Worm (Caenorhabditis elegans): ENCODE measurements around the gene F54C9.3.

Gene F54C9.3

DNA sequence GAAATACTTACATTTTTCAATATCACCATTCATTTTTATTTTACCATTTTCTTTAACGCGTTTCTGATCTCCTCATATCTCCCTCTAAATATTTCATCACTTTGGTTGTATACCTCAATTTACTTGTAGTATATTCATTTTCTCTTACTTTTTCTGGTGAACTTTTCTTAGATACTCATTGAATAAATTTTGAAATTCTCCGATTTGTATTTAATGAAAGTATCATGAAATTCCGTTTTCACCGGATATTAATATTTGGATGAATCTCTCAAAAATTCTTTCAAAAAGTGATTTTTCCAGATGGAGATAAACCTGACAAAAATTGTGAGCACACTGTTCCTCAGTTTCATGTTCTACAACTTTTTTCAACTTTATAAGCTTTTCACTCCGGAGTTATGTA, 48.4 kb downstream of the F54C9.3 start, which contains the start of gene T13H5.8:
TSS of gene T13H5.8 (plus strand) at position 301 of the 400 bp plus-strand sequence.
- TF ChIP-seq pqm-1 (tag; optimal IDR thresholded peaks at IDR 0.05) (no peak), F13H6.1 (tag; optimal IDR thresholded peaks at IDR 0.05) (no peak), tbx-7 (tag; optimal IDR thresholded peaks at IDR 0.05) (no peak), ttx-3 (tag; optimal IDR thresholded peaks at IDR 0.05) (no peak), pros-1 (tag; optimal IDR thresholded peaks at IDR 0.05) (no peak), sox-2 (GFP tag; IDR thresholded peaks at IDR 0.05) (no peak), ceh-2 (tag; optimal IDR thresholded peaks at IDR 0.05) (no peak), syd-9 (tag; optimal IDR thresholded peaks at IDR 0.05) (no peak), odd-2 (tag; optimal IDR thresholded peaks at IDR 0.05) (no peak), ceh-14 (tag; optimal IDR thresholded peaks at IDR 0.05) (no peak)

DNA sequence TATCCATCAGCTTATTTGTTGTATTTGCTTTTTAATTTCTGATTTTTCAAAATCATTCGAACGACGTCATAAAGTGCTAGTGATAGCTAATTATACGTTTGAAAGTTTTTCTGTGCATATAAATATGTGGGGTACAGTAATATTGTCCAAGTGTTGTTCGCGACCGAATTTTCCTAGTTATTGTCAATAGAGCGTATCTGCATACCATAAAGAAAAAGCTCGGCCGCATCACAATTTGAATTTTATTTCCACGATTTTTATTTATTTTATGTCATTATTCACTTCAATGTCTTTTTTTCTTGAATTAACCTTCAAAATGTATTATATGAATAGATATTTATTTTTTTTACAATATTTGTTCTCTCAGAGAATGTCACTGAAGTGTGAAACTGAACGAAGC, 49.9 kb downstream of the F54C9.3 start, which contains the start of gene rnh-2:
TSS of gene rnh-2 (plus strand) at position 368 of the 400 bp plus-strand sequence.
- TF ChIP-seq ceh-14 (tag; optimal IDR thresholded peaks at IDR 0.05) (peak; percentile 39), ref-2 (tag; optimal IDR thresholded peaks at IDR 0.05) (peak; percentile 52), ceh-48 (tag; optimal IDR thresholded peaks at IDR 0.05) (no peak), ceh-2 (tag; optimal IDR thresholded peaks at IDR 0.05) (peak; percentile 80), pax-1 (tag; optimal IDR thresholded peaks at IDR 0.05) (no peak), eyg-1 (tag; optimal IDR thresholded peaks at IDR 0.05) (no peak), K02D7.2 (tag; optimal IDR thresholded peaks at IDR 0.05) (no peak), pat-9 (tag; optimal IDR thresholded peaks at IDR 0.05) (no peak), gmeb-2 (tag; optimal IDR thresholded peaks at IDR 0.05) (no peak), zip-5 (tag; optimal IDR thresholded peaks at IDR 0.05) (peak; percentile 56), unc-86 (tag; optimal IDR thresholded peaks at IDR 0.05) (no peak), pag-3 (tag; optimal IDR thresholded peaks at IDR 0.05; ENCODE audit: borderline replicate concordance) (no peak), Y22D7AL.16 (tag; optimal IDR thresholded peaks at IDR 0.05) (no peak), fax-1 (tag; optimal IDR thresholded peaks at IDR 0.05) (no peak), unc-42 (tag; optimal IDR thresholded peaks at IDR 0.05) (peak; percentile 29), ceh-9 (tag; optimal IDR thresholded peaks at IDR 0.05) (no peak), rnt-1 (tag; optimal IDR thresholded peaks at IDR 0.05) (no peak), lin-11 (tag; optimal IDR thresholded peaks at IDR 0.05) (no peak), ceh-6 (GFP tag; optimal IDR thresholded peaks at IDR 0.05) (no peak), pros-1 (tag; optimal IDR thresholded peaks at IDR 0.05) (no peak), dve-1 (tag; optimal IDR thresholded peaks at IDR 0.05) (peak; percentile 13), pqm-1 (tag; optimal IDR thresholded peaks at IDR 0.05) (no peak), ceh-18 (tag; optimal IDR thresholded peaks at IDR 0.05) (no peak), ttx-3 (tag; optimal IDR thresholded peaks at IDR 0.05) (no peak), syd-9 (tag; optimal IDR thresholded peaks at IDR 0.05) (no peak), ahr-1 (tag; optimal IDR thresholded peaks at IDR 0.05) (no peak), ceh-31 (tag; optimal IDR thresholded peaks at IDR 0.05) (peak; percentile 87), fkh-10 (GFP tag; optimal IDR thresholded peaks at IDR 0.05) (no peak), mec-3 (tag; optimal IDR thresholded peaks at IDR 0.05; ENCODE audit: borderline replicate concordance) (no peak), ceh-24 (tag; optimal IDR thresholded peaks at IDR 0.05) (no peak), tbx-2 (tag; optimal IDR thresholded peaks at IDR 0.05) (peak; percentile 76), hlh-6 (tag; optimal IDR thresholded peaks at IDR 0.05) (no peak), hlh-15 (tag; optimal IDR thresholded peaks at IDR 0.05) (no peak), ceh-22 (tag; optimal IDR thresholded peaks at IDR 0.05) (no peak), tbx-7 (tag; optimal IDR thresholded peaks at IDR 0.05) (peak; percentile 67), C38D4.7 (GFP tag; optimal IDR thresholded peaks at IDR 0.05) (no peak), hlh-30 (tag; optimal IDR thresholded peaks at IDR 0.05; ENCODE audit: insufficient read depth) (no peak), pha-2 (tag; optimal IDR thresholded peaks at IDR 0.05) (no peak), ets-4 (tag; optimal IDR thresholded peaks at IDR 0.05) (peak; percentile 48), sox-4 (tag; optimal IDR thresholded peaks at IDR 0.05) (no peak), nhr-232 (tag; optimal IDR thresholded peaks at IDR 0.05) (no peak), ceh-19 (GFP tag; optimal IDR thresholded peaks at IDR 0.05) (no peak), dmd-4 (tag; optimal IDR thresholded peaks at IDR 0.05; ENCODE audit: borderline replicate concordance) (no peak), C08G9.2 (tag; optimal IDR thresholded peaks at IDR 0.05) (peak; percentile 74), elt-2 (tag; optimal IDR thresholded peaks at IDR 0.05) (peak; percentile 68), nhr-11 (tag; optimal IDR thresholded peaks at IDR 0.05) (no peak), T23F11.4 (GFP tag; optimal IDR thresholded peaks at IDR 0.05) (no peak), ceh-34 (tag; optimal IDR thresholded peaks at IDR 0.05) (no peak)
